Fruit fly (Drosophila melanogaster) whole organism, embryonic: Measurements from ENCODE around the gene Ance-2.

Source experiments
- Ada2b ChIP-seq: fragments of 200-800 bp; sonication (Bioruptor generic); IDR thresholded peaks from 2 replicates; pipeline ENCODE4 v1.3.6; 2022; ENCODE audit warnings: missing biosample characterization, missing genetic modification characterization
- BEAF-32 ChIP-seq: fragments of 200-800 bp; sonication (Bioruptor generic); optimal IDR thresholded peaks from 3 replicates; lab custom pipeline; 2017; ENCODE audit warnings: missing biosample characterization, missing genetic modification characterization, mild to moderate bottlenecking, moderate library complexity, missing genetic modification reagents
- CG11723 ChIP-seq: fragments of 200-800 bp; sonication (Bioruptor generic); optimal IDR thresholded peaks from 2 replicates; lab custom pipeline; 2017; ENCODE audit warnings: missing biosample characterization, mild to moderate bottlenecking, missing genetic modification characterization
- CG12769 ChIP-seq: fragments of 200-800 bp; sonication (Bioruptor generic); optimal IDR thresholded peaks from 2 replicates; lab custom pipeline; 2019; ENCODE audit warnings: missing biosample characterization, mild to moderate bottlenecking, missing genetic modification characterization, moderate library complexity
- CG13775 ChIP-seq: fragments of 200-800 bp; sonication (Bioruptor generic); optimal IDR thresholded peaks from 3 replicates; lab custom pipeline; 2017; ENCODE audit warnings: missing biosample characterization, mild to moderate bottlenecking, missing genetic modification characterization
- CG13894 ChIP-seq: fragments of 200-800 bp; sonication (Bioruptor generic); optimal IDR thresholded peaks from 3 replicates; lab custom pipeline; 2018; ENCODE audit warnings: missing biosample characterization, mild to moderate bottlenecking, missing genetic modification characterization, moderate library complexity
- CG14965 ChIP-seq: fragments of 200-800 bp; sonication (Bioruptor generic); optimal IDR thresholded peaks from 2 replicates; lab custom pipeline; 2016; ENCODE audit warnings: missing biosample characterization, missing genetic modification characterization, borderline replicate concordance
- CG15073 ChIP-seq: fragments of 200-800 bp; sonication (Bioruptor generic); optimal IDR thresholded peaks from 2 replicates; lab custom pipeline; 2016; ENCODE audit warnings: missing biosample characterization, missing genetic modification characterization
- CG17568 ChIP-seq: fragments of 200-800 bp; sonication (Bioruptor generic); optimal IDR thresholded peaks from 2 replicates; lab custom pipeline; 2018; ENCODE audit warnings: missing biosample characterization, mild to moderate bottlenecking, missing genetic modification characterization, moderate library complexity
- CG18011 ChIP-seq: fragments of 200-800 bp; sonication (Bioruptor generic); optimal IDR thresholded peaks from 2 replicates; lab custom pipeline; 2017; ENCODE audit warnings: missing biosample characterization, missing genetic modification characterization, mild to moderate bottlenecking, moderate library complexity, missing genotype
- CG18764 ChIP-seq: fragments of 200-800 bp; sonication (Bioruptor generic); optimal IDR thresholded peaks from 3 replicates; lab custom pipeline; 2016; ENCODE audit warnings: missing biosample characterization, missing genetic modification characterization
- CG2129 ChIP-seq: fragments of 200-800 bp; sonication (Bioruptor generic); IDR thresholded peaks from 2 replicates; pipeline ENCODE4 v1.3.6; 2022; ENCODE audit warnings: missing biosample characterization, missing genetic modification characterization; ENCODE audit not compliant: partially characterized antibody
- CG31365 ChIP-seq: fragments of 200-800 bp; sonication (Bioruptor generic); optimal IDR thresholded peaks from 2 replicates; lab custom pipeline; 2018; ENCODE audit warnings: missing biosample characterization, mild to moderate bottlenecking, missing genetic modification characterization
- CG33213 ChIP-seq: fragments of 200-800 bp; sonication (Bioruptor generic); optimal IDR thresholded peaks from 3 replicates; lab custom pipeline; 2016; ENCODE audit warnings: missing biosample characterization, missing genetic modification characterization
- CG34376 ChIP-seq: fragments of 200-800 bp; sonication (Bioruptor generic); optimal IDR thresholded peaks from 2 replicates; lab custom pipeline; 2018; ENCODE audit warnings: missing biosample characterization, mild to moderate bottlenecking, missing genetic modification characterization
- CG3995 ChIP-seq: fragments of 200-800 bp; sonication (Bioruptor generic); optimal IDR thresholded peaks from 3 replicates; lab custom pipeline; 2016; ENCODE audit warnings: missing biosample characterization, missing genetic modification characterization
- CG7987 ChIP-seq: fragments of 200-800 bp; sonication (Bioruptor generic); optimal IDR thresholded peaks from 2 replicates; lab custom pipeline; 2018; ENCODE audit warnings: missing biosample characterization, mild to moderate bottlenecking, missing genetic modification characterization, moderate library complexity
- CG8359 ChIP-seq: fragments of 200-800 bp; sonication (Bioruptor generic); optimal IDR thresholded peaks from 2 replicates; lab custom pipeline; 2017; ENCODE audit warnings: missing biosample characterization, mild to moderate bottlenecking, missing genetic modification characterization, borderline replicate concordance
- Camta ChIP-seq: fragments of 200-800 bp; sonication (Bioruptor generic); optimal IDR thresholded peaks from 2 replicates; lab custom pipeline; 2016; ENCODE audit warnings: missing biosample characterization, missing genetic modification characterization
- CkIIα-i1 ChIP-seq: fragments of 200-800 bp; sonication (Bioruptor generic); IDR thresholded peaks from 2 replicates; pipeline ENCODE4 v1.3.6; 2022; ENCODE audit warnings: missing biosample characterization, missing genetic modification characterization
- HmgZ ChIP-seq: fragments of 200-800 bp; sonication (Bioruptor generic); optimal IDR thresholded peaks from 2 replicates; lab custom pipeline; 2018; ENCODE audit warnings: missing biosample characterization, mild to moderate bottlenecking, missing genetic modification characterization
- Hr51 ChIP-seq, 2 experiments: fragments of 200-800 bp; sonication (Bioruptor generic); optimal IDR thresholded peaks; 2 replicates in 1 of 2; 3 replicates in 1 of 2; lab custom pipeline; 2016 to 2018; ENCODE audit warnings: missing biosample characterization in 2 of 2, missing genetic modification characterization in 2 of 2, mild to moderate bottlenecking in 1 of 2, moderate library complexity in 1 of 2
- MTF-1 ChIP-seq: fragments of 200-800 bp; sonication (Bioruptor generic); optimal IDR thresholded peaks from 2 replicates; lab custom pipeline; 2018; ENCODE audit warnings: missing biosample characterization, mild to moderate bottlenecking, missing genetic modification characterization, borderline replicate concordance
- Nf-YB ChIP-seq: fragments of 200-800 bp; sonication (Bioruptor generic); optimal IDR thresholded peaks from 3 replicates; lab custom pipeline; 2019; ENCODE audit warnings: missing biosample characterization, mild to moderate bottlenecking, missing genetic modification characterization, moderate library complexity
- PHDP ChIP-seq: fragments of 200-800 bp; sonication (Bioruptor generic); optimal IDR thresholded peaks from 3 replicates; lab custom pipeline; 2018; ENCODE audit warnings: missing biosample characterization, mild to moderate bottlenecking, missing genetic modification characterization, moderate library complexity
- Side ChIP-seq: fragments of 200-800 bp; sonication (Bioruptor generic); optimal IDR thresholded peaks from 2 replicates; lab custom pipeline; 2016; ENCODE audit warnings: missing biosample characterization, missing genetic modification characterization
- amos ChIP-seq: fragments of 200-800 bp; sonication (Bioruptor generic); IDR thresholded peaks from 2 replicates; pipeline ENCODE4 v1.3.6; 2022; ENCODE audit warnings: missing biosample characterization, missing genetic modification characterization; ENCODE audit not compliant: partially characterized antibody
- br ChIP-seq: fragments of >200 bp; optimal IDR thresholded peaks from 2 replicates; lab custom pipeline; 2017
- chn ChIP-seq: fragments of 200-800 bp; sonication (Bioruptor generic); optimal IDR thresholded peaks from 2 replicates; lab custom pipeline; 2016; ENCODE audit warnings: missing biosample characterization, missing genetic modification characterization
- corto ChIP-seq: fragments of 200-800 bp; sonication (Bioruptor generic); optimal IDR thresholded peaks from 2 replicates; lab custom pipeline; 2016; ENCODE audit warnings: missing biosample characterization, mild to moderate bottlenecking, missing genetic modification characterization, moderate library complexity
- croc ChIP-seq: fragments of 200-800 bp; sonication (Bioruptor generic); conservative IDR thresholded peaks from 3 replicates; pipeline ENCODE4 v1.3.6; 2022; ENCODE audit warnings: missing biosample characterization, missing genetic modification characterization
- crol ChIP-seq: fragments of 200-800 bp; sonication (Bioruptor generic); IDR thresholded peaks from 2 replicates; pipeline ENCODE4 v1.3.6; 2022; ENCODE audit warnings: missing biosample characterization, missing genetic modification characterization
- dpn ChIP-seq, 2 experiments: fragments of 200-800 bp; sonication (Bioruptor generic); optimal IDR thresholded peaks; 3 replicates each; lab custom pipeline; 2016; ENCODE audit warnings: missing biosample characterization in 2 of 2, missing genetic modification characterization in 2 of 2
- dysf ChIP-seq: fragments of 200-800 bp; sonication (Bioruptor generic); IDR thresholded peaks from 3 replicates; pipeline ENCODE4 v1.3.6; 2022; ENCODE audit warnings: missing biosample characterization, missing genetic modification characterization
- ewg ChIP-seq: fragments of 200-800 bp; sonication (Bioruptor generic); optimal IDR thresholded peaks from 3 replicates; lab custom pipeline; 2017; ENCODE audit warnings: mild to moderate bottlenecking, missing biosample characterization, missing genetic modification reagents, missing genetic modification characterization
- fd96Cb ChIP-seq: fragments of 200-800 bp; sonication (Bioruptor generic); optimal IDR thresholded peaks from 2 replicates; lab custom pipeline; 2018; ENCODE audit warnings: missing biosample characterization, mild to moderate bottlenecking, missing genetic modification characterization, moderate library complexity
- gem ChIP-seq: fragments of 200-800 bp; sonication (Bioruptor generic); optimal IDR thresholded peaks from 2 replicates; lab custom pipeline; 2019; ENCODE audit warnings: missing biosample characterization, mild to moderate bottlenecking, missing genetic modification characterization, moderate library complexity
- mam ChIP-seq: fragments of 200-800 bp; sonication (Bioruptor generic); optimal IDR thresholded peaks from 3 replicates; lab custom pipeline; 2016; ENCODE audit warnings: missing biosample characterization, missing genetic modification characterization
- sc ChIP-seq, 3 experiments: fragments of >200 bp in 2 of 3; fragments of 200-800 bp in 1 of 3; sonication (Bioruptor generic) in 1 of 3; optimal IDR thresholded peaks; 2 replicates in 2 of 3; 3 replicates in 1 of 3; lab custom pipeline; 2017; ENCODE audit warnings: mild to moderate bottlenecking in 1 of 3, missing biosample characterization in 1 of 3, missing genetic modification characterization in 1 of 3, missing genetic modification reagents in 1 of 3
- schlank ChIP-seq: fragments of 200-800 bp; sonication (Bioruptor generic); optimal IDR thresholded peaks from 2 replicates; lab custom pipeline; 2018; ENCODE audit warnings: missing biosample characterization, mild to moderate bottlenecking, missing genetic modification characterization
- seq ChIP-seq: fragments of 200-800 bp; sonication (Bioruptor generic); IDR thresholded peaks from 2 replicates; pipeline ENCODE4 v1.3.6; 2022; ENCODE audit warnings: missing biosample characterization, missing genetic modification characterization
- shn ChIP-seq: fragments of 200-800 bp; sonication (Bioruptor generic); optimal IDR thresholded peaks from 3 replicates; lab custom pipeline; 2016; ENCODE audit warnings: missing biosample characterization, missing genetic modification characterization
- stc ChIP-seq: fragments of 200-800 bp; sonication (Bioruptor generic); IDR thresholded peaks from 2 replicates; pipeline ENCODE4 v1.3.6; 2022; ENCODE audit warnings: missing biosample characterization, missing genetic modification characterization
- tap ChIP-seq: fragments of 200-800 bp; optimal IDR thresholded peaks from 3 replicates; lab custom pipeline; 2019; ENCODE audit warnings: missing biosample characterization, mild to moderate bottlenecking, missing genetic modification characterization, moderate library complexity
- toy ChIP-seq: fragments of 200-800 bp; sonication (Bioruptor generic); IDR thresholded peaks from 2 replicates; pipeline ENCODE4 v1.3.6; 2022; ENCODE audit warnings: missing biosample characterization, missing genetic modification characterization
- ttk ChIP-seq: fragments of 200-800 bp; sonication (Bioruptor generic); IDR thresholded peaks from 2 replicates; pipeline ENCODE4 v2.1.2; 2022; ENCODE audit warnings: missing biosample characterization, missing genetic modification characterization
- zen ChIP-seq: fragments of 200-800 bp; sonication (Bioruptor generic); optimal IDR thresholded peaks from 3 replicates; lab custom pipeline; 2018; ENCODE audit warnings: missing biosample characterization, mild to moderate bottlenecking, missing genetic modification characterization, moderate library complexity
- zfh2 ChIP-seq: fragments of 200-800 bp; sonication (Bioruptor generic); optimal IDR thresholded peaks from 2 replicates; lab custom pipeline; 2016; ENCODE audit warnings: missing biosample characterization, missing genetic modification characterization

Gene Ance-2

DNA sequence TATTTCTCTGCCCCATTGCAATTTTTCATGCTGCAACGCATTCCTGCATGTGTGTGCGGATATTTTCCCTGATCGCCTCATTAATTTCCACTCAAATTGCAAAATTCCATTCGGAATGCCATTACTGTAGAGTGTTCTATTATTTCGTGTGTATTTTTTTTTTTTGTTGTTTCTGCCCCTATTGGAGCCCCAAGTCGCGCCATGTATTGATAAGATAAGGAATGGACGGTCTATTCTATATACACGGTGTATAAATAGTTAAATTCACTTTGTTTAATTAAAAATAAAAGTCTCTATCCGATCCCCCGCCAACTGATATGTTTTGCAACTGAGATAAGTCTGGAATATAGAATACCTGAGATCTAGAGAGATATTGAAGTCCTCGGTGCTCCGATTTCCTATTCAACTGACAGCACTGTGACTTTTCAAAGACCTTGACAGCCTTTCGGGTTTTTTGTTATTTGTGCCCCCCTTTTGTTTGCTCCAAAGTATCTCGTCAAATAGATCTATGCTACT, 27.7 kb upstream of the Ance-2 start (continued):
- no peak for TF ChIP-seq tap
- no peak for TF ChIP-seq Ada2b (GFP tag; lab: Robert Waterston, UW)
- TF ChIP-seq CG34376 (GFP tag; lab: Kevin White, UChicago) = peak; percentile 17
- TF ChIP-seq amos (GFP tag; lab: Robert Waterston, UW) = no peak
- no peak for TF ChIP-seq shn (GFP tag; lab: Kevin White, UChicago)

DNA sequence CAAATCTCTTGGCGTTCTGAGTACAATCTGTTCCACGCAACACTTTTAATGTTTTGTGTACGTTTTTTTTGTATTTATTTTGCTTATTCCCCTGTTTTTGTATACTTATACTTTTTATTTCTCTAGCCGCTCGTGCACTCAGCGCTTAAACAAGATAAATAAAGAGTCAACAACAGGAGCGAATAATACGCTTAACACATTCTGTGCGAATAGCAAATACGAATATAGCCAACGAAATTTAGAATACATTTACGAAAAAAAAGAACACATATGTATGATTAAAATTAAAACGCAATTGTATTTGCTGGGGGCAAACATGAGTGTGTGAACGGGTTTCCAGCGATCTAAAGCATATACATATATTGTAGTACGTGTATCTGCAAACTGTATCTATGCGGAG, 27.2 kb upstream of the Ance-2 start:
- TF ChIP-seq dysf (GFP tag; lab: Robert Waterston, UW) = no peak
- no peak for TF ChIP-seq sc (optimal IDR thresholded peaks at IDR 0.05; lab: Kevin White, UChicago)
- TF ChIP-seq sc (GFP tag; optimal IDR thresholded peaks at IDR 0.05; lab: Kevin White, UChicago) = no peak
- TF ChIP-seq CG18011 (GFP tag; lab: Kevin White, UChicago) = no peak
- TF ChIP-seq Nf-YB (GFP tag; lab: Kevin White, UChicago) = no peak
- TF ChIP-seq mam (GFP tag; lab: Kevin White, UChicago) = peak; percentile 35
- no peak for TF ChIP-seq CG18764 (GFP tag; lab: Kevin White, UChicago)
- no peak for TF ChIP-seq fd96Cb
- TF ChIP-seq zen (tag; lab: Kevin White, UChicago) = no peak
- peak; percentile 11 for TF ChIP-seq gem (tag; lab: Kevin White, UChicago)
- no peak for TF ChIP-seq CG11723 (GFP tag; lab: Kevin White, UChicago)
- no peak for TF ChIP-seq CG13775
- TF ChIP-seq schlank (tag; lab: Kevin White, UChicago) = peak; percentile 44
- TF ChIP-seq HmgZ (tag; lab: Kevin White, UChicago) = no peak
- TF ChIP-seq seq (GFP tag; lab: Robert Waterston, UW) = no peak
- peak; percentile 10 for TF ChIP-seq zfh2 (GFP tag; lab: Kevin White, UChicago)
- peak; percentile 19 for TF ChIP-seq CG7987 (GFP tag; lab: Kevin White, UChicago)
- TF ChIP-seq br (lab: Kevin White, UChicago) = no peak
- no peak for TF ChIP-seq toy (GFP tag; lab: Robert Waterston, UW)
- TF ChIP-seq Camta (GFP tag; lab: Kevin White, UChicago) = no peak
- no peak for TF ChIP-seq chn (GFP tag; lab: Kevin White, UChicago)
- no peak for TF ChIP-seq corto (GFP tag; lab: Kevin White, UChicago)
- TF ChIP-seq ttk (GFP tag; lab: Robert Waterston, UW) = no peak
- no peak for TF ChIP-seq MTF-1 (GFP tag; lab: Kevin White, UChicago)
- TF ChIP-seq BEAF-32 (GFP tag; lab: Kevin White, UChicago) = no peak
- TF ChIP-seq dpn (GFP tag; optimal IDR thresholded peaks at IDR 0.05; lab: Kevin White, UChicago) = no peak
- no peak for TF ChIP-seq crol
- no peak for TF ChIP-seq CkIIα-i1 (GFP tag; lab: Robert Waterston, UW)
- peak; percentile 28 for TF ChIP-seq CG13894 (tag; lab: Kevin White, UChicago)
- no peak for TF ChIP-seq CG15073
- no peak for TF ChIP-seq CG8359 (GFP tag; lab: Kevin White, UChicago)
- TF ChIP-seq CG12769 (tag; lab: Kevin White, UChicago) = peak; percentile 50
- TF ChIP-seq ewg (GFP tag; lab: Kevin White, UChicago) = no peak
- TF ChIP-seq CG2129 (GFP tag; lab: Robert Waterston, UW) = no peak
- TF ChIP-seq Side (GFP tag; lab: Kevin White, UChicago) = no peak
- TF ChIP-seq CG31365 (tag; lab: Kevin White, UChicago) = no peak
- TF ChIP-seq croc (GFP tag; lab: Robert Waterston, UW) = no peak
- TF ChIP-seq Hr51 (GFP tag; optimal IDR thresholded peaks at IDR 0.05; lab: Kevin White, UChicago) = no peak
- peak; percentile 56 for TF ChIP-seq PHDP (tag; lab: Kevin White, UChicago)
- no peak for TF ChIP-seq CG3995 (GFP tag; lab: Kevin White, UChicago)
- no peak for TF ChIP-seq CG14965 (GFP tag; lab: Kevin White, UChicago)
- TF ChIP-seq stc (GFP tag; lab: Robert Waterston, UW) = no peak
- TF ChIP-seq CG33213 (GFP tag; lab: Kevin White, UChicago) = no peak
- TF ChIP-seq CG17568 (GFP tag; lab: Kevin White, UChicago) = peak; percentile 22
